Worm (Caenorhabditis elegans): ENCODE data around the gene ttbk-8.2.

DNA sequence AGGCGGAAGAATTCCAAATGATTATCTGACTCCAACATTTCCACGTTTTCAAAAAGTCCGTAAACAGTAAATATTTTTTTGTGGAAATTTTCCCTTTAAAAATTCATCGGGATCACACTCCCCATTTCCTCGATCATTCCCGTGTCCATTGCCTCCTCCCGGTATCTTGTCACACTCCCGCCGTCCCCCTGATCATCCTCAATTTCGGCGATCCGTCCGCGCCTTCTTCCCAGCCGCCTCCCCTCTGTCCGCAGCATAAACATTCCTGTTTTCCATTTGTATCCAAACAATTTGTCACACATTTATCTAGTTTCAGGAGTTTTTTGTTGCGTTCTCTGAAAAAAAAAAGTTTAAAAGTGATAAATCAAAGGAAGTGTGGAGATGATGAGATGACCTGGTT is 38.8 kb upstream of the ttbk-8.2 start:
- TF ChIP-seq cog-1 (tag; optimal IDR thresholded peaks at IDR 0.05) (no peak), tab-1 (GFP tag; IDR thresholded peaks at IDR 0.05) (no peak), flt-1 (GFP tag; IDR thresholded peaks at IDR 0.05) (no peak), klf-2 (GFP tag; conservative IDR thresholded peaks at IDR 0.05) (no peak), med-1 (GFP tag; optimal IDR thresholded peaks at IDR 0.05; ENCODE audit: insufficient read depth) (no peak), ztf-29 (GFP tag; IDR thresholded peaks at IDR 0.05) (no peak), ref-1 (GFP tag; conservative IDR thresholded peaks at IDR 0.05) (no peak), ztf-23 (GFP tag; IDR thresholded peaks at IDR 0.05) (no peak)

Data from whole organism, midembryonic.